Fruit fly (Drosophila melanogaster) whole organism, embryonic: ENCODE measurements around the gene Vps29.
A peak's percentile ranks its signal among the peaks of the same experiment; 100 is the strongest.

ENCODE experiments used
- Antp ChIP-seq: fragments of 200-800 bp; sonication (Bioruptor generic); optimal IDR thresholded peaks from 3 replicates; lab custom pipeline; 2016; ENCODE audit warnings: missing biosample characterization, missing genetic modification characterization
- Bteb2 ChIP-seq: fragments of 200-800 bp; sonication (Bioruptor generic); optimal IDR thresholded peaks from 2 replicates; lab custom pipeline; 2016; ENCODE audit warnings: missing biosample characterization, missing genetic modification characterization
- CG11456 ChIP-seq: fragments of 200-800 bp; sonication (Bioruptor generic); IDR thresholded peaks from 3 replicates; pipeline ENCODE4 v1.3.6; 2022; ENCODE audit warnings: missing biosample characterization, missing genetic modification characterization
- CG16815 ChIP-seq: fragments of 200-800 bp; sonication (Bioruptor generic); optimal IDR thresholded peaks from 3 replicates; lab custom pipeline; 2017; ENCODE audit warnings: missing biosample characterization, mild to moderate bottlenecking, missing genetic modification characterization
- CG18599 ChIP-seq: fragments of 200-800 bp; sonication (Bioruptor generic); optimal IDR thresholded peaks from 3 replicates; lab custom pipeline; 2017; ENCODE audit warnings: missing biosample characterization, missing genetic modification characterization, mild to moderate bottlenecking, moderate library complexity, missing genetic modification reagents
- CG31365 ChIP-seq: fragments of 200-800 bp; sonication (Bioruptor generic); optimal IDR thresholded peaks from 2 replicates; lab custom pipeline; 2018; ENCODE audit warnings: missing biosample characterization, mild to moderate bottlenecking, missing genetic modification characterization
- CG32767 ChIP-seq: fragments of 200-800 bp; sonication (Bioruptor generic); IDR thresholded peaks from 2 replicates; pipeline ENCODE4 v1.3.6; 2022; ENCODE audit warnings: missing biosample characterization, missing genetic modification characterization
- CG34376 ChIP-seq: fragments of 200-800 bp; sonication (Bioruptor generic); optimal IDR thresholded peaks from 2 replicates; lab custom pipeline; 2018; ENCODE audit warnings: missing biosample characterization, mild to moderate bottlenecking, missing genetic modification characterization
- CG3838 ChIP-seq: fragments of 200-800 bp; sonication (Bioruptor generic); optimal IDR thresholded peaks from 3 replicates; lab custom pipeline; 2016; ENCODE audit warnings: missing biosample characterization, missing genetic modification characterization
- CG4617 ChIP-seq: fragments of 200-800 bp; sonication (Bioruptor generic); optimal IDR thresholded peaks from 3 replicates; lab custom pipeline; 2016; ENCODE audit warnings: missing biosample characterization, missing genetic modification characterization, borderline replicate concordance
- CG5180 ChIP-seq: fragments of 200-800 bp; sonication (Bioruptor generic); optimal IDR thresholded peaks from 3 replicates; lab custom pipeline; 2017; ENCODE audit warnings: missing biosample characterization, missing genetic modification characterization, mild to moderate bottlenecking, moderate library complexity, missing genetic modification reagents
- CG7372 ChIP-seq: fragments of 200-800 bp; sonication (Bioruptor generic); IDR thresholded peaks from 2 replicates; pipeline ENCODE4 v1.3.6; 2022; ENCODE audit warnings: missing biosample characterization, missing genetic modification characterization
- CG7928 ChIP-seq: fragments of 200-800 bp; sonication (Bioruptor generic); optimal IDR thresholded peaks from 2 replicates; lab custom pipeline; 2017; ENCODE audit warnings: missing biosample characterization, mild to moderate bottlenecking, missing genetic modification characterization
- Camta ChIP-seq: fragments of 200-800 bp; sonication (Bioruptor generic); optimal IDR thresholded peaks from 2 replicates; lab custom pipeline; 2016; ENCODE audit warnings: missing biosample characterization, missing genetic modification characterization
- Chrac-16 ChIP-seq: fragments of 200-800 bp; sonication (Bioruptor generic); optimal IDR thresholded peaks from 3 replicates; lab custom pipeline; 2016; ENCODE audit warnings: missing biosample characterization, missing genetic modification characterization
- D19A ChIP-seq: fragments of 200-800 bp; optimal IDR thresholded peaks from 3 replicates; lab custom pipeline; 2019; ENCODE audit warnings: missing biosample characterization, mild to moderate bottlenecking, missing genetic modification characterization, moderate library complexity
- Deaf1 ChIP-seq: fragments of 200-800 bp; optimal IDR thresholded peaks from 3 replicates; lab custom pipeline; 2019; ENCODE audit warnings: missing biosample characterization, mild to moderate bottlenecking, missing genetic modification characterization, moderate library complexity
- Dp ChIP-seq: fragments of 200-800 bp; sonication (Bioruptor generic); optimal IDR thresholded peaks from 2 replicates; lab custom pipeline; 2018; ENCODE audit warnings: missing biosample characterization, mild to moderate bottlenecking, missing genetic modification characterization, moderate library complexity
- E2f1 ChIP-seq: fragments of 200-800 bp; sonication (Bioruptor generic); IDR thresholded peaks from 2 replicates; pipeline ENCODE4 v1.3.6; 2022; ENCODE audit warnings: missing biosample characterization, missing genetic modification characterization
- Fer1 ChIP-seq: fragments of 200-800 bp; sonication (Bioruptor generic); optimal IDR thresholded peaks from 2 replicates; lab custom pipeline; 2017; ENCODE audit warnings: missing biosample characterization, mild to moderate bottlenecking, missing genetic modification characterization
- Lhr ChIP-seq: fragments of 200-800 bp; sonication (Bioruptor generic); optimal IDR thresholded peaks from 3 replicates; lab custom pipeline; 2017; ENCODE audit warnings: mild to moderate bottlenecking, missing biosample characterization, missing genetic modification reagents, missing genetic modification characterization
- Lpt ChIP-seq: fragments of >200 bp; optimal IDR thresholded peaks from 2 replicates; lab custom pipeline; 2018; ENCODE audit warnings: missing biosample characterization, missing genetic modification characterization
- MESR4 ChIP-seq: fragments of 200-800 bp; sonication (Bioruptor generic); optimal IDR thresholded peaks from 2 replicates; lab custom pipeline; 2018; ENCODE audit warnings: missing biosample characterization, mild to moderate bottlenecking, missing genetic modification characterization, moderate library complexity
- Sox100B ChIP-seq: fragments of 200-800 bp; sonication (Bioruptor generic); optimal IDR thresholded peaks from 3 replicates; lab custom pipeline; 2018; ENCODE audit warnings: missing biosample characterization, mild to moderate bottlenecking, missing genetic modification characterization
- TFAM ChIP-seq: fragments of 200-800 bp; sonication (Bioruptor generic); optimal IDR thresholded peaks from 2 replicates; lab custom pipeline; 2017; ENCODE audit warnings: missing biosample characterization, missing genetic modification characterization, inconsistent platforms
- ac ChIP-seq: fragments of 200-800 bp; sonication (Bioruptor generic); optimal IDR thresholded peaks from 3 replicates; lab custom pipeline; 2017; ENCODE audit warnings: missing biosample characterization, mild to moderate bottlenecking, missing genetic modification characterization
- az2 ChIP-seq: fragments of 200-800 bp; sonication (Bioruptor generic); optimal IDR thresholded peaks from 3 replicates; lab custom pipeline; 2016; ENCODE audit warnings: missing biosample characterization, missing genetic modification characterization
- dan ChIP-seq: fragments of 200-800 bp; sonication (Bioruptor generic); IDR thresholded peaks from 2 replicates; pipeline ENCODE4 v1.3.6; 2022; ENCODE audit warnings: missing biosample characterization, missing genetic modification characterization
- ewg ChIP-seq: fragments of 200-800 bp; sonication (Bioruptor generic); optimal IDR thresholded peaks from 3 replicates; lab custom pipeline; 2017; ENCODE audit warnings: mild to moderate bottlenecking, missing biosample characterization, missing genetic modification reagents, missing genetic modification characterization
- eyg ChIP-seq: fragments of 200-800 bp; sonication (Bioruptor generic); optimal IDR thresholded peaks from 3 replicates; lab custom pipeline; 2016; ENCODE audit warnings: missing biosample characterization, missing genetic modification characterization
- fd96Cb ChIP-seq: fragments of 200-800 bp; sonication (Bioruptor generic); optimal IDR thresholded peaks from 2 replicates; lab custom pipeline; 2018; ENCODE audit warnings: missing biosample characterization, mild to moderate bottlenecking, missing genetic modification characterization, moderate library complexity
- fru ChIP-seq: fragments of >200 bp; optimal IDR thresholded peaks from 2 replicates; lab custom pipeline; 2017
- gce ChIP-seq: fragments of 200-800 bp; sonication (Bioruptor generic); IDR thresholded peaks from 3 replicates; pipeline ENCODE4 v1.3.6; 2022; ENCODE audit warnings: missing biosample characterization, missing genetic modification characterization
- gsb ChIP-seq: fragments of 200-800 bp; sonication (Bioruptor generic); IDR thresholded peaks from 2 replicates; pipeline ENCODE4 v1.3.6; 2022; ENCODE audit warnings: missing biosample characterization, missing genetic modification characterization
- jing ChIP-seq: fragments of 200-800 bp; sonication (Bioruptor generic); optimal IDR thresholded peaks from 2 replicates; lab custom pipeline; 2018; ENCODE audit warnings: missing biosample characterization, mild to moderate bottlenecking, missing genetic modification characterization
- kni ChIP-seq: fragments of 200-800 bp; sonication (Bioruptor generic); optimal IDR thresholded peaks from 3 replicates; lab custom pipeline; 2017; ENCODE audit warnings: mild to moderate bottlenecking, missing biosample characterization, missing genetic modification reagents, missing genetic modification characterization
- maf-S ChIP-seq: fragments of 200-800 bp; sonication (Bioruptor generic); optimal IDR thresholded peaks from 2 replicates; lab custom pipeline; 2016; ENCODE audit warnings: missing biosample characterization, missing genetic modification characterization
- nmo ChIP-seq: fragments of 200-800 bp; sonication (Bioruptor generic); optimal IDR thresholded peaks from 2 replicates; lab custom pipeline; 2018; ENCODE audit warnings: missing biosample characterization, mild to moderate bottlenecking, missing genetic modification characterization, moderate library complexity
- onecut ChIP-seq: fragments of 200-800 bp; sonication (Bioruptor generic); IDR thresholded peaks from 2 replicates; pipeline ENCODE4 v1.3.6; 2022; ENCODE audit warnings: missing biosample characterization, missing genetic modification characterization
- org-1 ChIP-seq: fragments of 200-800 bp; sonication (Bioruptor generic); optimal IDR thresholded peaks from 2 replicates; lab custom pipeline; 2017; ENCODE audit warnings: missing biosample characterization, missing genetic modification characterization
- p53 ChIP-seq: fragments of 200-800 bp; sonication (Bioruptor generic); optimal IDR thresholded peaks from 2 replicates; lab custom pipeline; 2016; ENCODE audit warnings: missing biosample characterization, missing genetic modification characterization
- salm ChIP-seq: fragments of 200-800 bp; sonication (Bioruptor generic); optimal IDR thresholded peaks from 2 replicates; lab custom pipeline; 2018; ENCODE audit warnings: missing biosample characterization, mild to moderate bottlenecking, missing genetic modification characterization
- sd ChIP-seq: fragments of 200-800 bp; sonication (Bioruptor generic); optimal IDR thresholded peaks from 3 replicates; lab custom pipeline; 2018; ENCODE audit warnings: missing biosample characterization, mild to moderate bottlenecking, missing genetic modification characterization, moderate library complexity
- sna ChIP-seq: fragments of 200-800 bp; sonication (Bioruptor generic); IDR thresholded peaks from 2 replicates; pipeline ENCODE4 v1.3.6; 2022; ENCODE audit warnings: missing biosample characterization, missing genetic modification characterization; ENCODE audit not compliant: partially characterized antibody
- sqz ChIP-seq: fragments of 200-800 bp; sonication (Bioruptor generic); optimal IDR thresholded peaks from 3 replicates; lab custom pipeline; 2018; ENCODE audit warnings: missing biosample characterization, mild to moderate bottlenecking, missing genetic modification characterization
- ssp ChIP-seq: fragments of 200-800 bp; sonication (Bioruptor generic); IDR thresholded peaks from 2 replicates; pipeline ENCODE4 v1.3.6; 2022; ENCODE audit warnings: missing biosample characterization, missing genetic modification characterization
- tna ChIP-seq: fragments of 200-800 bp; sonication (Bioruptor generic); IDR thresholded peaks from 2 replicates; pipeline ENCODE4 v1.3.6; 2022; ENCODE audit warnings: missing biosample characterization, missing genetic modification characterization; ENCODE audit not compliant: partially characterized antibody
- tx ChIP-seq: fragments of 200-800 bp; sonication (Bioruptor generic); optimal IDR thresholded peaks from 2 replicates; lab custom pipeline; 2016; ENCODE audit warnings: missing biosample characterization, missing genetic modification characterization
- zen2 ChIP-seq: fragments of 200-800 bp; sonication (Bioruptor generic); IDR thresholded peaks from 3 replicates; pipeline ENCODE4 v1.3.6; 2022; ENCODE audit warnings: missing biosample characterization, missing genetic modification characterization; ENCODE audit not compliant: partially characterized antibody

Vps29 gene

DNA sequence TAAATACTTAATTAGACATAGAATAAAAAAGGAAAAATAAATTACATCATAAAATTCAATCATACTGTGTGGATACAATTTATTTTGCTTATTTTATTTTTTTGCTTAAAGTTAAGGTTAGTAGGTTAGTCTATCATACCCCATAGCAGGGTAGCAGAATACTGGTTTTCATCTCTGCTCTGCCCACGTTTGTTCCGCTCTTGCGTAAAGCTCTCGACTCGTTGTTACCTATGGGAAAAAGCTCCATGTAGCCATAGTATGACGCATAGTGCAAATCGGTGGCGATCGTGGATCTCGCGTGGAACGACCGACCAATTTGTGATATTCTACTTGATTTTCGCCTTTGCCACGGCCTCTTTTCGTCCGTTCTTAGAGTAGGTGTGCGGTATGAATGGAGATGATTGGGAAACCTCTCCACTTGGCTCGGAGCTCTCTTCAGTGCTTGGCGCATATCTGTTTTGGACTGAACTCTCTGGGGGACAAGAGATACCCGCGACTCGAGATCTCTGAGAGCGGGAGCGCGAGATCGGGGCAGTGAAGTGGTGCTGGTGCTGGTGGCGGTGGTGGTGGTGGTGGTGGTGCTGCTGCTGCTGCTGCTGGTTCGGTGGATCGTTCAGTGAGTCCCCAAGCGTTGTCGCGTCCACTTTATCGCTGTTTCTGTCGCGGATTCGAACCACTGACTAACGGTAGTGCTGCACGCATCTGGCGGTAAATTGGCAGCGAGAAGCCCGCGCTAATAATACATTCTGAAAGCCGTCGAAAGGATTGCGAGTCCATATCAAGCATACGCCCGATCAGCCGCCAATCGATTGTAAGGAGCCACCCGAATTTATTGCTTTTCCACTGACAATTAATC lies 35.3 kb downstream of the Vps29 start, which contains the start of gene CG5001 (continued):
- TF ChIP-seq ssp (GFP tag; lab: Robert Waterston, UW) = peak; percentile 72
- peak; percentile 41 for TF ChIP-seq CG16815
- TF ChIP-seq D19A (tag; lab: Kevin White, UChicago) = peak; percentile 82
- TF ChIP-seq gsb = peak; percentile 72
- peak; percentile 50 for TF ChIP-seq Bteb2 (GFP tag; lab: Kevin White, UChicago)
- peak; percentile 32; the same call in 1 of the 2 replicates for TF ChIP-seq sna (GFP tag; lab: Robert Waterston, UW)
- peak; percentile 73 for TF ChIP-seq CG5180 (GFP tag; lab: Kevin White, UChicago)
- TF ChIP-seq E2f1 (GFP tag; lab: Robert Waterston, UW) = peak; percentile 88
- no peak for TF ChIP-seq Sox100B (GFP tag; lab: Kevin White, UChicago)
- peak; percentile 19 for TF ChIP-seq Lhr (GFP tag; lab: Kevin White, UChicago)
- no peak for TF ChIP-seq zen2 (GFP tag; lab: Robert Waterston, UW)
- TF ChIP-seq CG11456 (GFP tag; lab: Robert Waterston, UW) = peak; percentile 92
- TF ChIP-seq kni (GFP tag; lab: Kevin White, UChicago) = peak; percentile 54
- TF ChIP-seq gce (GFP tag; lab: Robert Waterston, UW) = peak; percentile 89
- no peak for TF ChIP-seq dan (GFP tag; lab: Robert Waterston, UW)
- peak; percentile 80 for TF ChIP-seq CG7372 (GFP tag; lab: Robert Waterston, UW)
- peak; percentile 43 for TF ChIP-seq org-1 (GFP tag; lab: Kevin White, UChicago)
- peak; percentile 78 for TF ChIP-seq fd96Cb (tag; lab: Kevin White, UChicago)
- no peak for TF ChIP-seq MESR4
- TF ChIP-seq CG3838 (GFP tag; lab: Kevin White, UChicago) = no peak
- peak; percentile 54 for TF ChIP-seq CG32767 (GFP tag; lab: Robert Waterston, UW)
- peak; percentile 66 for TF ChIP-seq tx
- TF ChIP-seq fru (lab: Kevin White, UChicago) = no peak
- TF ChIP-seq eyg (GFP tag; lab: Kevin White, UChicago) = peak; percentile 55
- TF ChIP-seq Fer1 (GFP tag; lab: Kevin White, UChicago) = peak; percentile 87
- peak; percentile 74 for TF ChIP-seq salm (tag; lab: Kevin White, UChicago)
- peak; percentile 37 for TF ChIP-seq CG7928 (GFP tag; lab: Kevin White, UChicago)
- peak; percentile 77 for TF ChIP-seq Antp (GFP tag; lab: Kevin White, UChicago)
- TF ChIP-seq CG4617 (GFP tag; lab: Kevin White, UChicago) = peak; percentile 12
- no peak for TF ChIP-seq tna (GFP tag; lab: Robert Waterston, UW)
- TF ChIP-seq Lpt (GFP tag; lab: Kevin White, UChicago) = no peak
- TF ChIP-seq ewg (GFP tag; lab: Kevin White, UChicago) = peak; percentile 68
- peak; percentile 78 for TF ChIP-seq Chrac-16 (GFP tag; lab: Kevin White, UChicago)
- TF ChIP-seq ac (GFP tag; lab: Kevin White, UChicago) = no peak
- TF ChIP-seq Dp = no peak
- peak; percentile 83 for TF ChIP-seq CG34376 (GFP tag; lab: Kevin White, UChicago)
- peak; percentile 25 for TF ChIP-seq sd
- TF ChIP-seq nmo (GFP tag; lab: Kevin White, UChicago) = peak; percentile 87
- peak; percentile 85 for TF ChIP-seq az2
- TF ChIP-seq CG18599 = peak; percentile 90
- TF ChIP-seq CG31365 (tag; lab: Kevin White, UChicago) = peak; percentile 57
- peak; percentile 48 for TF ChIP-seq maf-S (GFP tag; lab: Kevin White, UChicago)
- peak; percentile 76 for TF ChIP-seq onecut (GFP tag; lab: Robert Waterston, UW)
- no peak for TF ChIP-seq p53 (GFP tag; lab: Kevin White, UChicago)
- no peak for TF ChIP-seq jing (GFP tag; lab: Kevin White, UChicago)
- no peak for TF ChIP-seq sqz (GFP tag; lab: Kevin White, UChicago)
- TF ChIP-seq Camta (GFP tag; lab: Kevin White, UChicago) = peak; percentile 59
- peak; percentile 88 for TF ChIP-seq Deaf1 (tag; lab: Kevin White, UChicago)
- no peak for TF ChIP-seq TFAM (GFP tag; lab: Kevin White, UChicago)
